Worm (Caenorhabditis elegans) whole organism, L1 larva: ENCODE results near the gene swt-6.

Experiments
- Y116A8C.19 ChIP-seq: sonication (generic microtip); optimal IDR thresholded peaks from 2 replicates; lab custom pipeline; 2016; ENCODE audit warnings: missing compliant biosample characterization, missing genetic modification characterization, borderline replicate concordance
- ceh-88 ChIP-seq: fragments of 200-800 bp; sonication (Bioruptor generic); IDR thresholded peaks from 2 replicates; pipeline ENCODE4 v1.3.6; 2022; ENCODE audit warnings: missing genetic modification characterization, missing compliant biosample characterization
- dpl-1 ChIP-seq, 3 experiments: fragments of 150-350 bp in 2 of 3; sonication (generic microtip) in 1 of 3; optimal IDR thresholded peaks; 2 replicates each; lab custom pipeline; 2014 to 2017; ENCODE audit warnings: missing biosample characterization in 3 of 3, missing genetic modification characterization in 3 of 3, missing genetic modification reagents in 3 of 3
- elt-2 ChIP-seq: sonication (generic microtip); optimal IDR thresholded peaks from 2 replicates; lab custom pipeline; 2016; ENCODE audit warnings: missing genetic modification characterization, mild to moderate bottlenecking, inconsistent platforms, missing compliant biosample characterization, missing genetic modification reagents
- elt-3 ChIP-seq, 6 experiments: fragments of 150-350 bp in 1 of 6; sonication (generic microtip); optimal IDR thresholded peaks; 2 replicates each; lab custom pipeline; 2017 to 2018; ENCODE audit warnings: missing biosample characterization in 6 of 6, missing genetic modification characterization in 6 of 6, inconsistent platforms in 1 of 6

ce11 chrV:13908916-13909176 lies 45.3 kb upstream of the swt-6 start, which contains the start of gene C06B3.6:
- no peak for TF ChIP-seq elt-3 (tag; optimal IDR thresholded peaks at IDR 0.05; lab: Kevin White, UChicago)
- no peak for TF ChIP-seq dpl-1 (GFP tag; optimal IDR thresholded peaks at IDR 0.05; lab: Kevin White, UChicago)
- no peak for TF ChIP-seq Y116A8C.19
- TF ChIP-seq ceh-88 (GFP tag; lab: Robert Waterston, UW) = peak; percentile 1; the same call in 1 of the 2 replicates
- TF ChIP-seq elt-2 = no peak
